Worm (Caenorhabditis elegans): ENCODE results near the gene pqn-82.

pqn-82 gene

ce11 chrIII:1848747-1849146 is at the start of gene pqn-82:
Gene pqn-82, plus strand, starts transcription at chrIII:1849047.
- TF ChIP-seq sox-4 (tag; optimal IDR thresholded peaks at IDR 0.05) (no peak), C34B4.2 (tag; optimal IDR thresholded peaks at IDR 0.05) (no peak), mdl-1 (tag; optimal IDR thresholded peaks at IDR 0.05) (no peak), nhr-85 (tag) (peak; percentile 32), ceh-63 (GFP tag; optimal IDR thresholded peaks at IDR 0.05) (no peak), elt-3 (tag; optimal IDR thresholded peaks at IDR 0.05) (no peak)

ce11 chrIII:1799407-1799806 is 49.4 kb upstream of the pqn-82 start:
- TF ChIP-seq ces-1 (GFP tag; optimal IDR thresholded peaks at IDR 0.05) (no peak), unc-62 (GFP tag; optimal IDR thresholded peaks at IDR 0.05) (no peak), ets-5 (GFP tag; IDR thresholded peaks at IDR 0.05) (0 out of 2 replicates have a peak, but pooled peaks have one; percentile 46)

ce11 chrIII:1803000-1803399 is 45.8 kb upstream of the pqn-82 start:
- TF ChIP-seq ceh-82 (tag; optimal IDR thresholded peaks at IDR 0.05) = no peak
- TF ChIP-seq efl-1 (optimal IDR thresholded peaks at IDR 0.05) = no peak
- peak in 1 of 2 experiments; percentile 47 for TF ChIP-seq efl-1 (GFP tag; optimal IDR thresholded peaks at IDR 0.05 in 1 of 2)

- TF ChIP-seq snpc-4 (tag; optimal IDR thresholded peaks at IDR 0.05) = no peak
- TF ChIP-seq nhr-19 (GFP tag; conservative IDR thresholded peaks at IDR 0.05) = no peak
- TF ChIP-seq mdl-1 (tag; optimal IDR thresholded peaks at IDR 0.05) = no peak
- TF ChIP-seq dpl-1 (GFP tag; optimal IDR thresholded peaks at IDR 0.05) = no peak
- TF ChIP-seq nhr-47 (tag; optimal IDR thresholded peaks at IDR 0.05) = no peak
- TF ChIP-seq lin-35 (GFP tag; optimal IDR thresholded peaks at IDR 0.05) = no peak
- no peak for TF ChIP-seq isw-1 (GFP tag; IDR thresholded peaks at IDR 0.05)
- no peak for TF ChIP-seq C16A3.4 (tag; optimal IDR thresholded peaks at IDR 0.05)
- TF ChIP-seq egl-27 (tag; optimal IDR thresholded peaks at IDR 0.05) = no peak
- TF ChIP-seq F16B12.6 (tag; optimal IDR thresholded peaks at IDR 0.05) = no peak
- TF ChIP-seq vab-15 (tag; optimal IDR thresholded peaks at IDR 0.05) = no peak
- TF ChIP-seq sptf-1 (tag; optimal IDR thresholded peaks at IDR 0.05) = no peak
- TF ChIP-seq skn-1 (tag; optimal IDR thresholded peaks at IDR 0.05) = no peak
- no peak for TF ChIP-seq ztf-11 (tag; optimal IDR thresholded peaks at IDR 0.05)
Measured at ce11 chrIII:1804477-1804876, 44.4 kb upstream of the pqn-82 start.

- TF ChIP-seq nhr-84 (tag; optimal IDR thresholded peaks at IDR 0.05) (no peak), pax-3 (tag; optimal IDR thresholded peaks at IDR 0.05) (no peak)
Measured at ce11 chrIII:1805415-1806008, 43.3 kb upstream of the pqn-82 start.

ce11 chrIII:1806183-1806798 is 42.6 kb upstream of the pqn-82 start:
- no peak for TF ChIP-seq C04F5.9 (tag; optimal IDR thresholded peaks at IDR 0.05)
- TF ChIP-seq fkh-8 (tag; optimal IDR thresholded peaks at IDR 0.05) = no peak
- no peak for TF ChIP-seq pag-3 (tag; optimal IDR thresholded peaks at IDR 0.05; ENCODE audit: borderline replicate concordance, insufficient read depth)
- TF ChIP-seq elt-3 (tag; optimal IDR thresholded peaks at IDR 0.05) = no peak
- no peak for TF ChIP-seq tlp-1 (tag; optimal IDR thresholded peaks at IDR 0.05)
- TF ChIP-seq ceh-8 (GFP tag; optimal IDR thresholded peaks at IDR 0.05) = peak; percentile 64
